Fruit fly (Drosophila melanogaster): ENCODE results near the gene Cftr.
A peak's percentile ranks its signal among the peaks of the same experiment; 100 is the strongest.

The Cftr gene

dm6 chr3R:24557020-24557465, 13.3 kb upstream of the Cftr start (continued):
- TF ChIP-seq Tbp (GFP tag; optimal IDR thresholded peaks at IDR 0.05) (no peak), en (GFP tag; optimal IDR thresholded peaks at IDR 0.05) (no peak), Eip74EF (GFP tag; optimal IDR thresholded peaks at IDR 0.05) (peak in 1 of 2 experiments; percentile 48), Poxn (GFP tag; IDR thresholded peaks at IDR 0.05) (no peak), D19A (tag; optimal IDR thresholded peaks at IDR 0.05) (peak; percentile 36), z (GFP tag; IDR thresholded peaks at IDR 0.05) (no peak), CG16863 (GFP tag; optimal IDR thresholded peaks at IDR 0.05) (peak; percentile 61), tll (GFP tag; optimal IDR thresholded peaks at IDR 0.05) (no peak), CG8765 (GFP tag; IDR thresholded peaks at IDR 0.05) (peak; percentile 31; the same call in 1 of the 2 replicates), sima (GFP tag; optimal IDR thresholded peaks at IDR 0.05) (no peak), CG31224 (GFP tag; IDR thresholded peaks at IDR 0.05) (0 out of 2 replicates have a peak, but pooled peaks have one; percentile 23), CG2199 (GFP tag; IDR thresholded peaks at IDR 0.05) (peak; percentile 99), CG17186 (GFP tag; optimal IDR thresholded peaks at IDR 0.05) (no peak), ems (GFP tag; optimal IDR thresholded peaks at IDR 0.05) (peak; percentile 54), CG12744 (GFP tag; optimal IDR thresholded peaks at IDR 0.05) (peak; percentile 68), CG1529 (GFP tag; optimal IDR thresholded peaks at IDR 0.05) (no peak), Xrp1 (GFP tag; IDR thresholded peaks at IDR 0.05) (peak; percentile 29; the same call in 1 of the 2 replicates), zfh1 (GFP tag; IDR thresholded peaks at IDR 0.05) (peak; percentile 76), org-1 (GFP tag; optimal IDR thresholded peaks at IDR 0.05) (no peak), mld (GFP tag; IDR thresholded peaks at IDR 0.05; ENCODE audit: partially characterized antibody) (peak; percentile 99), CG33213 (GFP tag; optimal IDR thresholded peaks at IDR 0.05) (peak; percentile 82), CG15696 (tag; optimal IDR thresholded peaks at IDR 0.05) (peak; percentile 61), PHDP (tag; optimal IDR thresholded peaks at IDR 0.05) (peak; percentile 43), CG6175 (GFP tag; IDR thresholded peaks at IDR 0.05) (no peak; the same call in 2 of the 3 replicates), CG14014 (GFP tag; IDR thresholded peaks at IDR 0.05) (peak; percentile 15; the same call in 1 of the 2 replicates), Lhr (GFP tag; optimal IDR thresholded peaks at IDR 0.05) (peak; percentile 72), bbx (GFP tag; IDR thresholded peaks at IDR 0.05; ENCODE audit: partially characterized antibody) (peak; percentile 96), so (GFP tag; IDR thresholded peaks at IDR 0.05) (peak; percentile 14; the same call in 1 of the 3 replicates), CG1603 (tag; optimal IDR thresholded peaks at IDR 0.05) (no peak), Six4 (GFP tag; optimal IDR thresholded peaks at IDR 0.05) (no peak), sd (tag; optimal IDR thresholded peaks at IDR 0.05) (no peak), CG13123 (GFP tag; optimal IDR thresholded peaks at IDR 0.05) (peak; percentile 43), Bteb2 (GFP tag; optimal IDR thresholded peaks at IDR 0.05) (peak; percentile 57), CG4424 (GFP tag; optimal IDR thresholded peaks at IDR 0.05) (peak; percentile 54), HHEX (GFP tag; optimal IDR thresholded peaks at IDR 0.05) (peak; percentile 44), CG18599 (GFP tag; optimal IDR thresholded peaks at IDR 0.05) (no peak), CG13424 (tag; optimal IDR thresholded peaks at IDR 0.05) (peak; percentile 49), CG9932 (GFP tag; IDR thresholded peaks at IDR 0.05) (no peak), btn (GFP tag; optimal IDR thresholded peaks at IDR 0.05) (peak; percentile 7), Dp (GFP tag; optimal IDR thresholded peaks at IDR 0.05) (peak; percentile 18), CG14860 (GFP tag; IDR thresholded peaks at IDR 0.05; ENCODE audit: partially characterized antibody) (peak; percentile 81), hkb (optimal IDR thresholded peaks at IDR 0.05) (no peak), hkb (GFP tag; IDR thresholded peaks at IDR 0.05) (peak; percentile 62), pan (optimal IDR thresholded peaks at IDR 0.05) (no peak), pan (GFP tag; optimal IDR thresholded peaks at IDR 0.05 in 1 of 2, IDR thresholded peaks at IDR 0.05 in 1 of 2) (peak in 1 of 2 experiments; percentile 72), Side (GFP tag; optimal IDR thresholded peaks at IDR 0.05) (peak; percentile 62), Sox102F (GFP tag; optimal IDR thresholded peaks at IDR 0.05) (peak; percentile 70), CG9876 (GFP tag; optimal IDR thresholded peaks at IDR 0.05) (peak; percentile 54), ssp (GFP tag; IDR thresholded peaks at IDR 0.05) (peak; percentile 65), fd96Cb (tag; optimal IDR thresholded peaks at IDR 0.05) (no peak), Sry-β (GFP tag; optimal IDR thresholded peaks at IDR 0.05) (no peak)
